Fruit fly (Drosophila melanogaster): ENCODE results near the gene CG7601.

- TF ChIP-seq Dll (optimal IDR thresholded peaks at IDR 0.05) = no peak
- TF ChIP-seq psq (optimal IDR thresholded peaks at IDR 0.05) = no peak
- no peak for TF ChIP-seq usp (GFP tag; optimal IDR thresholded peaks at IDR 0.05)
- TF ChIP-seq EcR (GFP tag; optimal IDR thresholded peaks at IDR 0.05) = no peak
- no peak for TF ChIP-seq CG8478 (optimal IDR thresholded peaks at IDR 0.05)
- no peak for TF ChIP-seq pan (optimal IDR thresholded peaks at IDR 0.05)
These were observed 44.4 kb downstream of the CG7601 start, which contains the start of gene dmrt99B for dm6 chr3R:29692009-29692641.

Data from whole organism.